Worm (Caenorhabditis elegans) whole organism, L2 larva: ENCODE results near the gene sptl-1.
A peak's percentile ranks its signal among the peaks of the same experiment; 100 is the strongest.

Experiments used
- C34F6.9 ChIP-seq: fragments of 150-350 bp; optimal IDR thresholded peaks from 2 replicates; lab custom pipeline; 2014; ENCODE audit warnings: missing biosample characterization, missing genetic modification characterization
- F13H6.1 ChIP-seq: sonication (generic microtip); optimal IDR thresholded peaks from 2 replicates; lab custom pipeline; 2016; ENCODE audit warnings: missing genetic modification characterization, missing compliant biosample characterization
- alr-1 ChIP-seq: fragments of 150-350 bp; optimal IDR thresholded peaks from 2 replicates; lab custom pipeline; 2014; ENCODE audit warnings: missing biosample characterization, missing genetic modification characterization
- aly-2 ChIP-seq: fragments of 150-350 bp; optimal IDR thresholded peaks from 2 replicates; lab custom pipeline; 2014; ENCODE audit warnings: missing biosample characterization, missing genetic modification characterization
- ama-1 ChIP-seq: fragments of 150-350 bp; optimal IDR thresholded peaks from 2 replicates; lab custom pipeline; 2018; ENCODE audit warnings: inconsistent platforms
- ceh-16 ChIP-seq: fragments of 150-350 bp; optimal IDR thresholded peaks from 2 replicates; lab custom pipeline; 2014; ENCODE audit warnings: missing biosample characterization, missing genetic modification characterization
- ceh-82 ChIP-seq: fragments of 150-350 bp; optimal IDR thresholded peaks from 2 replicates; lab custom pipeline; 2014; ENCODE audit warnings: missing biosample characterization, missing genetic modification characterization
- crh-2 ChIP-seq: sonication (generic microtip); optimal IDR thresholded peaks from 2 replicates; lab custom pipeline; 2017; ENCODE audit warnings: missing biosample characterization, missing genetic modification characterization
- egl-27 ChIP-seq: sonication (generic microtip); optimal IDR thresholded peaks from 3 replicates; lab custom pipeline; 2017; ENCODE audit warnings: missing biosample characterization, missing genetic modification reagents, missing genetic modification characterization
- elt-1 ChIP-seq: fragments of 150-350 bp; optimal IDR thresholded peaks from 2 replicates; lab custom pipeline; 2014; ENCODE audit warnings: missing biosample characterization, missing genetic modification characterization
- fos-1 ChIP-seq: fragments of 150-350 bp; optimal IDR thresholded peaks from 2 replicates; lab custom pipeline; 2014; ENCODE audit warnings: missing biosample characterization, missing genetic modification characterization
- gmeb-1 ChIP-seq: fragments of 150-350 bp; optimal IDR thresholded peaks from 2 replicates; lab custom pipeline; 2014; ENCODE audit warnings: missing biosample characterization, missing genetic modification characterization
- lin-13 ChIP-seq: fragments of 150-350 bp; optimal IDR thresholded peaks from 2 replicates; lab custom pipeline; 2014; ENCODE audit warnings: missing biosample characterization, missing genetic modification reagents, missing genetic modification characterization
- mab-5 ChIP-seq: fragments of 150-350 bp; optimal IDR thresholded peaks from 2 replicates; lab custom pipeline; 2014; ENCODE audit warnings: missing biosample characterization, missing genetic modification characterization
- mbf-1 ChIP-seq: sonication (generic microtip); optimal IDR thresholded peaks from 2 replicates; lab custom pipeline; 2017; ENCODE audit warnings: missing biosample characterization, missing genetic modification characterization
- nhr-11 ChIP-seq: fragments of 150-350 bp; optimal IDR thresholded peaks from 2 replicates; lab custom pipeline; 2014; ENCODE audit warnings: missing biosample characterization, missing genetic modification characterization
- nhr-12 ChIP-seq: fragments of 150-350 bp; optimal IDR thresholded peaks from 2 replicates; lab custom pipeline; 2014; ENCODE audit warnings: missing biosample characterization, missing genetic modification characterization
- nhr-129 ChIP-seq: fragments of 150-350 bp; optimal IDR thresholded peaks from 2 replicates; lab custom pipeline; 2014; ENCODE audit warnings: missing biosample characterization, missing genetic modification characterization
- nhr-23 ChIP-seq: fragments of 150-350 bp; optimal IDR thresholded peaks from 2 replicates; lab custom pipeline; 2014; ENCODE audit warnings: missing biosample characterization, missing genetic modification reagents, missing genetic modification characterization
- nhr-237 ChIP-seq: fragments of 150-350 bp; optimal IDR thresholded peaks from 2 replicates; lab custom pipeline; 2014; ENCODE audit warnings: missing biosample characterization, missing genetic modification characterization
- nhr-25 ChIP-seq: fragments of 150-350 bp; sonication (generic microtip); optimal IDR thresholded peaks from 3 replicates; lab custom pipeline; 2014; ENCODE audit warnings: missing biosample characterization, missing genetic modification characterization
- nhr-6 ChIP-seq: fragments of 150-350 bp; optimal IDR thresholded peaks from 2 replicates; lab custom pipeline; 2014; ENCODE audit warnings: missing biosample characterization, missing genetic modification characterization
- peb-1 ChIP-seq: fragments of 150-350 bp; optimal IDR thresholded peaks from 2 replicates; lab custom pipeline; 2014; ENCODE audit warnings: missing biosample characterization, missing genetic modification characterization
- sem-4 ChIP-seq: fragments of 150-350 bp; optimal IDR thresholded peaks from 2 replicates; lab custom pipeline; 2014; ENCODE audit warnings: missing biosample characterization, missing genetic modification reagents, missing genetic modification characterization
- skn-1 ChIP-seq: sonication (generic microtip); optimal IDR thresholded peaks from 2 replicates; lab custom pipeline; 2017; ENCODE audit warnings: missing biosample characterization, missing genetic modification characterization
- sma-9 ChIP-seq, 2 experiments: fragments of 150-350 bp in 1 of 2; sonication (generic microtip) in 1 of 2; optimal IDR thresholded peaks; 2 replicates each; lab custom pipeline; 2014 to 2016; ENCODE audit warnings: missing genetic modification characterization in 2 of 2, mild to moderate bottlenecking in 1 of 2, missing biosample characterization in 1 of 2, missing compliant biosample characterization in 1 of 2, missing genetic modification reagents in 1 of 2, moderate library complexity in 1 of 2
- snpc-4 ChIP-seq: fragments of 150-350 bp; optimal IDR thresholded peaks from 2 replicates; lab custom pipeline; 2014; ENCODE audit warnings: missing biosample characterization, missing genetic modification characterization
- unc-39 ChIP-seq: fragments of 150-350 bp; optimal IDR thresholded peaks from 2 replicates; lab custom pipeline; 2014; ENCODE audit warnings: missing biosample characterization, missing genetic modification characterization
- unc-55 ChIP-seq: fragments of 150-350 bp; sonication (generic microtip); optimal IDR thresholded peaks from 3 replicates; lab custom pipeline; 2014; ENCODE audit warnings: missing biosample characterization, missing genetic modification reagents, missing genetic modification characterization
- ztf-11 ChIP-seq: sonication (generic microtip); optimal IDR thresholded peaks from 2 replicates; lab custom pipeline; 2017; ENCODE audit warnings: missing biosample characterization, missing genetic modification characterization

The sptl-1 gene

ce11 chrII:43640-44039 lies 7.8 kb upstream of the sptl-1 start, which contains the start of gene nfyc-1 (continued):
- no peak for TF ChIP-seq mbf-1 (tag; lab: Kevin White, UChicago)
- no peak for TF ChIP-seq ztf-11 (tag; lab: Kevin White, UChicago)
- peak; percentile 68 for TF ChIP-seq lin-13 (GFP tag; lab: Kevin White, UChicago)
- TF ChIP-seq ama-1: no peak
- no peak for TF ChIP-seq nhr-23 (tag; lab: Kevin White, UChicago)
- no peak for TF ChIP-seq elt-1 (tag; lab: Kevin White, UChicago)
- TF ChIP-seq nhr-11 (tag; lab: Kevin White, UChicago): no peak
- TF ChIP-seq gmeb-1 (tag; lab: Kevin White, UChicago): peak; percentile 48
- TF ChIP-seq ceh-82 (tag; lab: Kevin White, UChicago): no peak
- TF ChIP-seq C34F6.9 (tag; lab: Kevin White, UChicago): peak; percentile 87
- peak; percentile 23 for TF ChIP-seq F13H6.1 (tag; lab: Kevin White, UChicago)
- TF ChIP-seq mab-5: no peak
- peak; percentile 60 for TF ChIP-seq nhr-129
- no peak for TF ChIP-seq nhr-237 (tag; lab: Kevin White, UChicago)
- no peak for TF ChIP-seq nhr-12 (tag; lab: Kevin White, UChicago)
- peak; percentile 43 for TF ChIP-seq sma-9 (GFP tag; optimal IDR thresholded peaks at IDR 0.05; lab: Kevin White, UChicago)
- TF ChIP-seq sma-9 (tag; optimal IDR thresholded peaks at IDR 0.05; lab: Kevin White, UChicago): no peak
- no peak for TF ChIP-seq aly-2

- TF ChIP-seq peb-1 (tag; lab: Kevin White, UChicago) (no peak), gmeb-1 (tag; lab: Kevin White, UChicago) (no peak), nhr-6 (no peak), nhr-23 (tag; lab: Kevin White, UChicago) (no peak), sem-4 (tag; lab: Kevin White, UChicago) (no peak), mab-5 (no peak), lin-13 (GFP tag; lab: Kevin White, UChicago) (no peak)
These were observed 6.7 kb upstream of the sptl-1 start, which contains the start of gene rpoa-49 for ce11 chrII:44740-45139. Gene rpoa-49, plus strand, starts transcription at chrII:45040.

- TF ChIP-seq unc-55 (GFP tag; lab: Kevin White, UChicago) (no peak), mbf-1 (tag; lab: Kevin White, UChicago) (no peak), nhr-11 (tag; lab: Kevin White, UChicago) (no peak), snpc-4 (tag; lab: Kevin White, UChicago) (no peak), nhr-23 (tag; lab: Kevin White, UChicago) (no peak), skn-1 (tag; lab: Kevin White, UChicago) (no peak), mab-5 (no peak), sem-4 (tag; lab: Kevin White, UChicago) (no peak), unc-39 (tag; lab: Kevin White, UChicago) (no peak), nhr-25 (tag; lab: Kevin White, UChicago) (no peak)
These were observed 5.3 kb upstream of the sptl-1 start, which contains the start of gene rpt-4 for ce11 chrII:46116-46515. Gene rpt-4, minus strand, starts transcription at chrII:46216.

ce11 chrII:47280-47679 lies 4.2 kb upstream of the sptl-1 start, which contains the start of gene C23H3.5:
Gene C23H3.5, plus strand, starts transcription at chrII:47580.
- TF ChIP-seq mbf-1 (tag; lab: Kevin White, UChicago) (no peak), crh-2 (no peak), nhr-237 (tag; lab: Kevin White, UChicago) (no peak), ceh-16 (no peak), egl-27 (tag; lab: Kevin White, UChicago) (no peak)

ce11 chrII:50862-51261 lies 590 bp upstream of the sptl-1 start:
- peak; percentile 10 for TF ChIP-seq lin-13 (GFP tag; lab: Kevin White, UChicago)
- peak; percentile 11 for TF ChIP-seq crh-2
- TF ChIP-seq fos-1 (tag; lab: Kevin White, UChicago): peak; percentile 74
- TF ChIP-seq gmeb-1 (tag; lab: Kevin White, UChicago): no peak

ce11 chrII:55204-55603 lies 3.8 kb downstream of the sptl-1 start, which contains the start of gene tre-5:
Gene tre-5, minus strand, starts transcription at chrII:55304.
- TF ChIP-seq sem-4 (tag; lab: Kevin White, UChicago) (no peak), sma-9 (GFP tag; optimal IDR thresholded peaks at IDR 0.05; lab: Kevin White, UChicago) (no peak), sma-9 (tag; optimal IDR thresholded peaks at IDR 0.05; lab: Kevin White, UChicago) (no peak), alr-1 (no peak)
